Worm (Caenorhabditis elegans) whole organism, early embryonic: ENCODE results near the gene nas-16.
"Not testable (repeated sequence)": the region's sequence is repeated elsewhere in the genome, so short reads cannot be mapped to it uniquely, and the experiment has no call there.

Experiments used
- B0310.2 ChIP-seq: sonication (generic microtip); optimal IDR thresholded peaks from 2 replicates; lab custom pipeline; 2016; ENCODE audit warnings: mild to moderate bottlenecking, missing genetic modification characterization, missing compliant biosample characterization
- F13C5.2 ChIP-seq: sonication (generic microtip); optimal IDR thresholded peaks from 2 replicates; lab custom pipeline; 2017; ENCODE audit warnings: mild to moderate bottlenecking, missing genetic modification characterization, inconsistent platforms, missing compliant biosample characterization
- aly-1 ChIP-seq: sonication (generic microtip); optimal IDR thresholded peaks from 2 replicates; lab custom pipeline; 2016; ENCODE audit warnings: missing genetic modification characterization, missing compliant biosample characterization
- ama-1 ChIP-seq: fragments of 150-350 bp; optimal IDR thresholded peaks from 2 replicates; lab custom pipeline; 2014
- ceh-13 ChIP-seq: fragments of 200-800 bp; sonication (Bioruptor generic); optimal IDR thresholded peaks from 2 replicates; lab custom pipeline; 2018; ENCODE audit warnings: mild to moderate bottlenecking, missing genetic modification characterization, missing compliant biosample characterization
- ceh-36 ChIP-seq: sonication (generic microtip); optimal IDR thresholded peaks from 2 replicates; lab custom pipeline; 2016; ENCODE audit warnings: missing genetic modification characterization, inconsistent platforms, missing compliant biosample characterization
- ets-7 ChIP-seq: sonication (generic microtip); optimal IDR thresholded peaks from 2 replicates; lab custom pipeline; 2016; ENCODE audit warnings: missing genotype, missing genetic modification characterization, missing compliant biosample characterization
- flt-1 ChIP-seq: fragments of 200-800 bp; sonication (Bioruptor generic); IDR thresholded peaks from 2 replicates; pipeline ENCODE4 v1.3.6; 2022; ENCODE audit warnings: missing genetic modification characterization, missing compliant biosample characterization
- hmbx-1 ChIP-seq: sonication (generic microtip); optimal IDR thresholded peaks from 2 replicates; lab custom pipeline; 2016; ENCODE audit warnings: mild to moderate bottlenecking, missing genetic modification characterization, missing compliant biosample characterization
- hmg-4 ChIP-seq: fragments of 200-800 bp; sonication (Bioruptor generic); optimal IDR thresholded peaks from 2 replicates; lab custom pipeline; 2018; ENCODE audit warnings: mild to moderate bottlenecking, missing genetic modification characterization, missing compliant biosample characterization
- hnd-1 ChIP-seq: sonication (generic microtip); optimal IDR thresholded peaks from 2 replicates; lab custom pipeline; 2016; ENCODE audit warnings: missing genetic modification characterization, missing compliant biosample characterization
- pes-1 ChIP-seq: fragments of 200-800 bp; sonication (Bioruptor generic); IDR thresholded peaks from 2 replicates; pipeline ENCODE4 v1.3.6; 2022; ENCODE audit warnings: missing genetic modification reagents, missing genetic modification characterization, missing compliant biosample characterization
- scrt-1 ChIP-seq: fragments of 200-800 bp; sonication (Bioruptor generic); IDR thresholded peaks from 2 replicates; pipeline ENCODE4 v1.3.6; 2022; ENCODE audit warnings: missing genetic modification characterization, missing compliant biosample characterization
- sea-1 ChIP-seq: fragments of 200-800 bp; sonication (Bioruptor generic); conservative IDR thresholded peaks from 2 replicates; pipeline ENCODE4 v1.3.6; 2022; ENCODE audit warnings: missing genetic modification characterization, missing compliant biosample characterization
- tbx-11 ChIP-seq: fragments of 200-800 bp; sonication (Bioruptor generic); IDR thresholded peaks from 2 replicates; pipeline ENCODE4 v1.3.6; 2022; ENCODE audit warnings: missing genetic modification characterization, missing compliant biosample characterization
- tbx-37 ChIP-seq: fragments of 200-800 bp; sonication (Bioruptor generic); conservative IDR thresholded peaks from 2 replicates; pipeline ENCODE4 v1.3.6; 2022; ENCODE audit warnings: missing genetic modification reagents, missing genetic modification characterization, missing compliant biosample characterization
- tra-4 ChIP-seq: sonication (generic microtip); optimal IDR thresholded peaks from 2 replicates; lab custom pipeline; 2017; ENCODE audit warnings: missing genetic modification characterization, missing compliant biosample characterization

nas-16 gene

ce11 chrV:11386428-11386827 is 5.7 kb upstream of the nas-16 start, which contains the start of gene F55C10.4:
Gene F55C10.4 (plus strand): TSS chrV:11386728.
- no peak for TF ChIP-seq pes-1 (GFP tag; lab: Robert Waterston, UW)

- no peak for TF ChIP-seq tbx-11 (GFP tag; lab: Robert Waterston, UW)
- no peak for TF ChIP-seq ama-1 (lab: Kevin White, UChicago)
Observed at ce11 chrV:11389776-11390175, 2.3 kb upstream of the nas-16 start, which contains the start of gene col-155. Gene col-155 (minus strand): TSS chrV:11389876.

DNA sequence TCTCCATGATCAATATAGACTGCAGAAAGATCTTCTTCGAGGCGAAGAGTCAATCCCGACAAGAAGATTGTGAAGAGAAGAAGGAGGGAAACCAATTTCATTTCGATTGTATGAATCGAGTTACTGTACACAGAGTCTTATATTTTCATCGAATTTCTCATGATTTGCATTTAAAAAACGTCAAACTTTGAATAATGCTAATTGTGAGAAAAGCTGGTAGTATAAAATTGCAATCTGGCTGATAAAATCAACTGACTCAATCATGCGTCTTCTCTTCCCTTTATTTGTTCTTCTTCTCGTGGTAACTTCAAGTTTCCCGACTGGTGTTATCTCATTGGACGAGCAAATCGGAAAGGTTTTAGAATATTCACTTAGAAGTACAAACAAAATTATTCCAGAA is 1.7 kb upstream of the nas-16 start, which contains the start of the genes K03B8.11 and K03B8.14:
K03B8.11 (minus strand) TSS at position 101 of the 400 bp plus-strand sequence.
K03B8.14 (plus strand) TSS at position 110 of the 400 bp plus-strand sequence.
- TF ChIP-seq sea-1 (GFP tag; lab: Robert Waterston, UW) (no peak), pes-1 (GFP tag; lab: Robert Waterston, UW) (no peak), hmbx-1 (tag; lab: Kevin White, UChicago) (no peak)

DNA sequence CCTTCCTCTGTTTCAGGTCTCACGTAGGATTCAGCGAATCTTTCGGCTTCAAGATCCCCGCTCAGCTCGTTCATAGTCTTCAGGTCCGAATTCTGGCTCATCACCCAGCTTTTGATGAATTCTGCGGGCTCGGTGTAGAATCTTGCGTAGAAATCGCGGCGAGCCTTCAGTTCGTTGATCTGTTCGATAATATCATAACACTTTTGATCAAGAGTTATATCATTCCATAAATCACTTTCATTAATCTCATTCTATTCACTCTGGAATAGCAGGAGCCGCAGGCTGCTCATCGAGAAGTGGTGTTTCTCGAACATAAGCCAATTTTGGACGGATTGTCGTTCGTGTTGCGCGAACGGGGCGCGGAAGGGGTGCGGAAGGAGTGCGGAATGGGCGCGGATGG is 2.9 kb downstream of the nas-16 start, which contains the start of gene K03B8.4:
K03B8.4 (minus strand) TSS at position 101 of the 400 bp plus-strand sequence.
- not testable (repeated sequence) for TF ChIP-seq hnd-1 (tag; lab: Kevin White, UChicago); hmg-4; ama-1 (lab: Kevin White, UChicago)

ce11 chrV:11396134-11396533 is 4.0 kb downstream of the nas-16 start, which contains the start of gene nas-18:
Gene nas-18 (plus strand): TSS chrV:11396434.
- TF ChIP-seq F13C5.2, ets-7, hmbx-1 (tag; lab: Kevin White, UChicago): not testable (repeated sequence)

ce11 chrV:11398616-11399015 is 6.5 kb downstream of the nas-16 start, which contains the start of gene nas-17:
Gene nas-17 (plus strand): TSS chrV:11398916.
- no peak for TF ChIP-seq tra-4 (tag; lab: Kevin White, UChicago)
- no peak for TF ChIP-seq hmg-4
- no peak for TF ChIP-seq hmbx-1 (tag; lab: Kevin White, UChicago)
- no peak for TF ChIP-seq B0310.2 (tag; lab: Kevin White, UChicago)
- TF ChIP-seq flt-1 (GFP tag; lab: Robert Waterston, UW) = no peak
- no peak for TF ChIP-seq scrt-1
- TF ChIP-seq hnd-1 (tag; lab: Kevin White, UChicago) = no peak
- no peak for TF ChIP-seq pes-1 (GFP tag; lab: Robert Waterston, UW)
- no peak for TF ChIP-seq ceh-36 (tag; lab: Kevin White, UChicago)
- no peak for TF ChIP-seq sea-1 (GFP tag; lab: Robert Waterston, UW)

- TF ChIP-seq ceh-13 = no peak
- TF ChIP-seq sea-1 (GFP tag; lab: Robert Waterston, UW) = no peak
- no peak for TF ChIP-seq ceh-36 (tag; lab: Kevin White, UChicago)
- no peak for TF ChIP-seq B0310.2 (tag; lab: Kevin White, UChicago)
- TF ChIP-seq tbx-11 (GFP tag; lab: Robert Waterston, UW) = no peak
- no peak for TF ChIP-seq hmg-4
- TF ChIP-seq hmbx-1 (tag; lab: Kevin White, UChicago) = no peak
- TF ChIP-seq F13C5.2 (tag; lab: Kevin White, UChicago) = no peak
- no peak for TF ChIP-seq pes-1 (GFP tag; lab: Robert Waterston, UW)
- TF ChIP-seq hnd-1 (tag; lab: Kevin White, UChicago) = no peak
- no peak for TF ChIP-seq flt-1 (GFP tag; lab: Robert Waterston, UW)
- TF ChIP-seq tbx-37 = no peak
Observed at ce11 chrV:11402610-11403009, 10.5 kb downstream of the nas-16 start, which contains the start of gene nas-19. Gene nas-19 (minus strand): TSS chrV:11402710.

DNA sequence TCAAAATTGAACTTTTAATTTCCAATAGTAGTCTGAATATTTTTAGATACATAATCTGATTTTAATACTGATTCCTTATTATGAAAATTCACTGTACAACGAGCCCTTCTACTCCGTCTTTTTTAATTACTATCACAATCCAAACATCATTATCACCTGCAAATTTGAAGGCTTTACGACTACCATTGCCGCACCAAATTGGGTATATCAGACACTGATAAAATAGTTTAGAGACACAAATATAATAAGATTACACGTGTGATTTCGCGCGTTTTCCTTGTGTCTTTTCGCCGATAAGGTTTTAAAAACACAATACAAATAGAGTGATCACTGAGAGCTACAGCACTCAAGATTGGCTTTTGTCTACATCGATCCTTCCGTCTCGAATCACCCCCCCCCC is 10.9 kb downstream of the nas-16 start:
- TF ChIP-seq F13C5.2 (tag; lab: Kevin White, UChicago) (no peak), aly-1 (tag; lab: Kevin White, UChicago) (no peak), ceh-13 (no peak), sea-1 (GFP tag; lab: Robert Waterston, UW) (no peak), scrt-1 (no peak)

DNA sequence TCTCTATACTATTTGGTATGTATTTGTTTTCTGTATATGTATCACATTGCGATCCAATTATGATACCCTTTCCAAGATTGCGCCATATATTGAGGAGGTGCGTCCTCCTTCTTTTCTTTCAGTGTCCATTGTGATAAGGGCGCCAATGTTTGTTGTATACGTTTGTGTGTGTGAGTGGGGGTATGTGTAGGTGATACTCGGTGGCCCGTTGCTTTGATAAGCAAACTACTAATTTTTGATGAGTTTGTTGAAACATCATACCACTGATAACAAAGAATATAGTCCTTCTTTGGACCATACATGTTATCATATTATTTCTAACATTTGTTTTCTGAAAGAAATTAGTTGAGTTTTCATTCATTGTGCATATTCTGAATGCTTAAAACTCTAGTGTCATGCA is 11.6 kb downstream of the nas-16 start:
- no peak for TF ChIP-seq scrt-1

- TF ChIP-seq hnd-1 (tag; lab: Kevin White, UChicago) (no peak), hmg-4 (no peak), sea-1 (GFP tag; lab: Robert Waterston, UW) (no peak), hmbx-1 (tag; lab: Kevin White, UChicago) (no peak), scrt-1 (no peak), ama-1 (lab: Kevin White, UChicago) (no peak), F13C5.2 (tag; lab: Kevin White, UChicago) (no peak), flt-1 (GFP tag; lab: Robert Waterston, UW) (no peak), ets-7 (tag; lab: Kevin White, UChicago) (no peak), B0310.2 (tag; lab: Kevin White, UChicago) (no peak), tra-4 (tag; lab: Kevin White, UChicago) (no peak), ceh-13 (no peak), tbx-11 (GFP tag; lab: Robert Waterston, UW) (no peak), tbx-37 (no peak)
Observed at ce11 chrV:11407251-11407650, 15.1 kb downstream of the nas-16 start, which contains the start of gene K03B8.6. Gene K03B8.6 (plus strand): TSS chrV:11407584.
